Worm (Caenorhabditis elegans): ENCODE data around the gene F54D5.7.

- TF ChIP-seq pqm-1 (tag; optimal IDR thresholded peaks at IDR 0.05) (no peak), lin-39 (tag; optimal IDR thresholded peaks at IDR 0.05) (no peak), unc-62 (GFP tag; optimal IDR thresholded peaks at IDR 0.05) (no peak), sea-2 (GFP tag; optimal IDR thresholded peaks at IDR 0.05) (no peak), pha-4 (tag; optimal IDR thresholded peaks at IDR 0.05) (no peak), tbx-2 (tag; optimal IDR thresholded peaks at IDR 0.05) (no peak), elt-1 (tag; optimal IDR thresholded peaks at IDR 0.05) (no peak)
Observed at ce11 chrII:11526954-11527353, 20.4 kb upstream of the F54D5.7 start, which contains the start of gene age-1.

All from whole organism, L3 larva.